Worm (Caenorhabditis elegans) whole organism, L1 larva: Measurements from ENCODE around the gene fip-2.

Experiments used
- blmp-1 ChIP-seq: fragments of 150-350 bp; optimal IDR thresholded peaks from 2 replicates; lab custom pipeline; 2014; ENCODE audit warnings: missing biosample characterization, missing genetic modification characterization
- ceh-63 ChIP-seq: fragments of 200-800 bp; sonication (Bioruptor generic); optimal IDR thresholded peaks from 2 replicates; lab custom pipeline; 2018; ENCODE audit warnings: mild to moderate bottlenecking, missing genetic modification characterization, missing compliant biosample characterization
- dpl-1 ChIP-seq, 3 experiments: fragments of 150-350 bp in 2 of 3; sonication (generic microtip) in 1 of 3; optimal IDR thresholded peaks; 2 replicates each; lab custom pipeline; 2014 to 2017; ENCODE audit warnings: missing biosample characterization in 3 of 3, missing genetic modification characterization in 3 of 3, missing genetic modification reagents in 3 of 3
- elt-3 ChIP-seq, 6 experiments: fragments of 150-350 bp in 1 of 6; sonication (generic microtip); optimal IDR thresholded peaks; 2 replicates each; lab custom pipeline; 2017 to 2018; ENCODE audit warnings: missing biosample characterization in 6 of 6, missing genetic modification characterization in 6 of 6, inconsistent platforms in 1 of 6
- hlh-4 ChIP-seq: sonication (generic microtip); optimal IDR thresholded peaks from 2 replicates; lab custom pipeline; 2016; ENCODE audit warnings: mild to moderate bottlenecking, missing genetic modification characterization, missing compliant biosample characterization
- nhr-11 ChIP-seq: fragments of 150-350 bp; optimal IDR thresholded peaks from 2 replicates; lab custom pipeline; 2014; ENCODE audit warnings: missing biosample characterization, missing genetic modification characterization
- nhr-237 ChIP-seq: fragments of 150-350 bp; optimal IDR thresholded peaks from 2 replicates; lab custom pipeline; 2014; ENCODE audit warnings: missing biosample characterization, missing genetic modification characterization
- pqm-1 ChIP-seq: sonication (generic microtip); optimal IDR thresholded peaks from 3 replicates; lab custom pipeline; 2017; ENCODE audit warnings: missing biosample characterization, missing genetic modification characterization
- sptf-1 ChIP-seq: fragments of 150-350 bp; optimal IDR thresholded peaks from 2 replicates; lab custom pipeline; 2014; ENCODE audit warnings: missing biosample characterization, missing genetic modification characterization
- unc-62 ChIP-seq: fragments of 150-350 bp; optimal IDR thresholded peaks from 2 replicates; lab custom pipeline; 2014; ENCODE audit warnings: missing biosample characterization, missing genetic modification reagents, missing genetic modification characterization

DNA sequence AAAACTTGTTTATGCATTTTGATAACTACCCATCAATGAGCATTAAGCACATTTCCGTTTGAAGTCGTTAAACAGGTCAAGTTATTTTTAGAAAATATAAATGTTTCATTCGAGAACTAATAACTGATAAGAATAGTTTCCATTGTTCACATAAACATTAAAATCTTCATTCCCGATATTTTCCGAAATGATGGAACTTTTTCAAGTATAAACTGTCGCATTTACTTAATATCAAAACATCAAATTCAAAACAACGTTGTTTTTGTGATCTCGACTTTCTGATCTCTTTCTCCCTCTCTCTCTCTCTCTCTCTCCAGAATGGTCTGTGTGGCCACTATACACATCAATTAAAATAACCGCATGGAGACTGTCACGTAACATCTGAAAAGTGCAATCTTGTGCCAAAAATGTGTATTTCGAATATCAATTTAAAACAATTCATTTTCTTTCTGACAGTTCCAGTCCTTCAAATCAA lies 6.6 kb downstream of the fip-2 start:
- TF ChIP-seq dpl-1 (GFP tag; optimal IDR thresholded peaks at IDR 0.05; lab: Kevin White, UChicago): no peak
- no peak for TF ChIP-seq unc-62 (GFP tag; lab: Kevin White, UChicago)
- no peak for TF ChIP-seq nhr-237
- TF ChIP-seq blmp-1 (tag; lab: Kevin White, UChicago): peak; percentile 30
- no peak for TF ChIP-seq nhr-11 (tag; lab: Kevin White, UChicago)
- TF ChIP-seq ceh-63 (GFP tag; lab: Kevin White, UChicago): no peak
- TF ChIP-seq elt-3 (tag; optimal IDR thresholded peaks at IDR 0.05; lab: Kevin White, UChicago): peak in 1 of 6 experiments; percentile 25
- TF ChIP-seq hlh-4 (tag; lab: Kevin White, UChicago): no peak
- TF ChIP-seq sptf-1 (tag; lab: Kevin White, UChicago): no peak
- TF ChIP-seq pqm-1 (tag; lab: Kevin White, UChicago): no peak
